Fruit fly (Drosophila melanogaster) whole organism, prepupa: Measurements from ENCODE around the gene CG33307.

ENCODE experiments used
- Blimp-1 ChIP-seq: fragments of 200-800 bp; sonication (Bioruptor generic); optimal IDR thresholded peaks from 3 replicates; lab custom pipeline; 2017; ENCODE audit warnings: missing biosample characterization, missing genetic modification characterization, mild to moderate bottlenecking, moderate library complexity, missing genetic modification reagents
- CG10669 ChIP-seq: fragments of 200-800 bp; sonication (Bioruptor generic); optimal IDR thresholded peaks from 3 replicates; lab custom pipeline; 2018; ENCODE audit warnings: missing biosample characterization, mild to moderate bottlenecking, missing genetic modification characterization, moderate library complexity
- CG11762 ChIP-seq: fragments of 200-800 bp; sonication (Bioruptor generic); optimal IDR thresholded peaks from 3 replicates; lab custom pipeline; 2016; ENCODE audit warnings: missing biosample characterization, missing genetic modification characterization; ENCODE audit not compliant: insufficient read depth
- CG11902 ChIP-seq: fragments of 200-800 bp; sonication (Bioruptor generic); optimal IDR thresholded peaks from 3 replicates; lab custom pipeline; 2016; ENCODE audit warnings: missing biosample characterization, missing genetic modification characterization
- CG16779 ChIP-seq: fragments of 200-800 bp; sonication (Bioruptor generic); optimal IDR thresholded peaks from 3 replicates; lab custom pipeline; 2017; ENCODE audit warnings: missing biosample characterization, mild to moderate bottlenecking, missing genetic modification characterization
- CG3032 ChIP-seq: fragments of 200-800 bp; optimal IDR thresholded peaks from 2 replicates; lab custom pipeline; 2019; ENCODE audit warnings: missing biosample characterization, mild to moderate bottlenecking, missing genetic modification characterization, moderate library complexity
- CG31627 ChIP-seq: fragments of 200-800 bp; sonication (Bioruptor generic); optimal IDR thresholded peaks from 3 replicates; lab custom pipeline; 2016; ENCODE audit warnings: missing biosample characterization, missing genetic modification characterization
- CG32006 ChIP-seq: fragments of 200-800 bp; sonication (Bioruptor generic); optimal IDR thresholded peaks from 3 replicates; lab custom pipeline; 2017; ENCODE audit warnings: missing biosample characterization, mild to moderate bottlenecking, missing genetic modification characterization
- CG3919 ChIP-seq: fragments of 200-800 bp; sonication (Bioruptor generic); optimal IDR thresholded peaks from 3 replicates; lab custom pipeline; 2016; ENCODE audit warnings: missing biosample characterization, missing genetic modification characterization
- CG4318 ChIP-seq: fragments of 200-800 bp; sonication (Bioruptor generic); optimal IDR thresholded peaks from 3 replicates; lab custom pipeline; 2017; ENCODE audit warnings: missing biosample characterization, mild to moderate bottlenecking, missing genetic modification characterization
- CG6792 ChIP-seq: fragments of 200-800 bp; sonication (Bioruptor generic); optimal IDR thresholded peaks from 3 replicates; lab custom pipeline; 2016; ENCODE audit warnings: missing biosample characterization, missing genetic modification characterization
- CG6808 ChIP-seq: fragments of 200-800 bp; sonication (Bioruptor generic); optimal IDR thresholded peaks from 3 replicates; lab custom pipeline; 2017; ENCODE audit warnings: missing biosample characterization, missing genetic modification characterization, mild to moderate bottlenecking, moderate library complexity, missing genetic modification reagents
- CG6854 ChIP-seq: fragments of 200-800 bp; sonication (Bioruptor generic); optimal IDR thresholded peaks from 2 replicates; lab custom pipeline; 2017; ENCODE audit warnings: missing biosample characterization, mild to moderate bottlenecking, missing genetic modification characterization
- CG8119 ChIP-seq: fragments of 200-800 bp; sonication (Bioruptor generic); IDR thresholded peaks from 3 replicates; pipeline ENCODE4 v1.3.6; 2022; ENCODE audit warnings: missing biosample characterization, missing genetic modification characterization
- CG8319 ChIP-seq: fragments of 200-800 bp; sonication (Bioruptor generic); optimal IDR thresholded peaks from 3 replicates; lab custom pipeline; 2016; ENCODE audit warnings: missing biosample characterization, missing genetic modification characterization
- CG8632 ChIP-seq: fragments of 200-800 bp; sonication (Bioruptor generic); optimal IDR thresholded peaks from 3 replicates; lab custom pipeline; 2016; ENCODE audit warnings: missing biosample characterization, missing genetic modification characterization
- Eip78C ChIP-seq: fragments of 200-800 bp; sonication (Bioruptor generic); peaks from one replicate; lab custom pipeline; 2016; ENCODE audit warnings: missing biosample characterization, missing genetic modification characterization
- Eip93F ChIP-seq: fragments of 200-800 bp; sonication (Bioruptor generic); optimal IDR thresholded peaks from 2 replicates; lab custom pipeline; 2016; ENCODE audit warnings: missing biosample characterization, mild to moderate bottlenecking, missing genetic modification characterization
- Ets96B ChIP-seq: fragments of 200-800 bp; optimal IDR thresholded peaks from 2 replicates; lab custom pipeline; 2019; ENCODE audit warnings: missing biosample characterization, mild to moderate bottlenecking, missing genetic modification characterization, moderate library complexity
- Gug ChIP-seq: fragments of 200-800 bp; sonication (Bioruptor generic); IDR thresholded peaks from 2 replicates; pipeline ENCODE4 v1.3.6; 2022; ENCODE audit warnings: missing biosample characterization, missing genetic modification characterization
- Hr38 ChIP-seq: sonication (Bioruptor generic); optimal IDR thresholded peaks from 2 replicates; lab custom pipeline; 2016; ENCODE audit warnings: missing biosample characterization, missing genetic modification characterization
- Hr39 ChIP-seq: fragments of 200-800 bp; sonication (Bioruptor generic); optimal IDR thresholded peaks from 2 replicates; lab custom pipeline; 2016; ENCODE audit warnings: missing biosample characterization, missing genetic modification characterization
- Hr4 ChIP-seq: fragments of 200-800 bp; sonication (Bioruptor generic); optimal IDR thresholded peaks from 3 replicates; lab custom pipeline; 2016; ENCODE audit warnings: missing biosample characterization, missing genetic modification characterization
- Lpt ChIP-seq: fragments of 200-800 bp; sonication (Bioruptor generic); optimal IDR thresholded peaks from 3 replicates; lab custom pipeline; 2016; ENCODE audit warnings: missing biosample characterization, missing genetic modification characterization
- Met ChIP-seq: fragments of 200-800 bp; sonication (Bioruptor generic); optimal IDR thresholded peaks from 3 replicates; lab custom pipeline; 2016; ENCODE audit warnings: missing biosample characterization, missing genetic modification characterization
- OdsH ChIP-seq: fragments of 200-800 bp; sonication (Bioruptor generic); optimal IDR thresholded peaks from 3 replicates; lab custom pipeline; 2016; ENCODE audit warnings: missing biosample characterization, missing genetic modification characterization
- Smox ChIP-seq: fragments of 200-800 bp; sonication (Bioruptor generic); optimal IDR thresholded peaks from 3 replicates; lab custom pipeline; 2016; ENCODE audit warnings: missing biosample characterization, missing genetic modification characterization
- Sox102F ChIP-seq: fragments of 200-800 bp; sonication (Bioruptor generic); optimal IDR thresholded peaks from 2 replicates; lab custom pipeline; 2016; ENCODE audit warnings: missing biosample characterization, mild to moderate bottlenecking, missing genetic modification characterization
- Sox15 ChIP-seq: fragments of 200-800 bp; sonication (Bioruptor generic); optimal IDR thresholded peaks from 3 replicates; lab custom pipeline; 2016; ENCODE audit warnings: missing biosample characterization, missing genetic modification characterization
- achi ChIP-seq: fragments of 200-800 bp; sonication (Bioruptor generic); optimal IDR thresholded peaks from 3 replicates; lab custom pipeline; 2016; ENCODE audit warnings: missing biosample characterization, missing genetic modification characterization
- acj6 ChIP-seq: fragments of 200-800 bp; sonication (Bioruptor generic); optimal IDR thresholded peaks from 3 replicates; lab custom pipeline; 2016; ENCODE audit warnings: missing biosample characterization, missing genetic modification characterization
- dac ChIP-seq: fragments of 200-800 bp; sonication (Bioruptor generic); optimal IDR thresholded peaks from 2 replicates; lab custom pipeline; 2017; ENCODE audit warnings: missing biosample characterization, mild to moderate bottlenecking, missing genetic modification characterization
- eg ChIP-seq: fragments of 200-800 bp; sonication (Bioruptor generic); IDR thresholded peaks from 3 replicates; pipeline ENCODE4 v1.3.6; 2022; ENCODE audit warnings: missing biosample characterization, missing genetic modification characterization
- esn ChIP-seq: fragments of 200-800 bp; sonication (Bioruptor generic); optimal IDR thresholded peaks from 2 replicates; lab custom pipeline; 2016; ENCODE audit warnings: missing biosample characterization, mild to moderate bottlenecking, missing genetic modification characterization, moderate library complexity
- fd59A ChIP-seq: fragments of 200-800 bp; sonication (Bioruptor generic); optimal IDR thresholded peaks from 2 replicates; lab custom pipeline; 2017; ENCODE audit warnings: missing biosample characterization, mild to moderate bottlenecking, missing genetic modification characterization, missing genetic modification reagents
- fd85E ChIP-seq: fragments of 200-800 bp; sonication (Bioruptor generic); optimal IDR thresholded peaks from 3 replicates; lab custom pipeline; 2016; ENCODE audit warnings: missing biosample characterization, missing genetic modification characterization
- fkh ChIP-seq: fragments of 200-800 bp; sonication (Bioruptor generic); optimal IDR thresholded peaks from 3 replicates; lab custom pipeline; 2017; ENCODE audit warnings: missing biosample characterization, mild to moderate bottlenecking, missing genetic modification characterization, moderate library complexity
- lz ChIP-seq: fragments of 200-800 bp; sonication (Bioruptor generic); optimal IDR thresholded peaks from 3 replicates; lab custom pipeline; 2016; ENCODE audit warnings: missing biosample characterization, missing genetic modification characterization
- net ChIP-seq: fragments of 200-800 bp; sonication (Bioruptor generic); optimal IDR thresholded peaks from 3 replicates; lab custom pipeline; 2016; ENCODE audit warnings: missing biosample characterization, missing genetic modification characterization
- pdm3 ChIP-seq: fragments of 200-800 bp; sonication (Bioruptor generic); optimal IDR thresholded peaks from 3 replicates; lab custom pipeline; 2016; ENCODE audit warnings: missing biosample characterization, missing genetic modification characterization
- spab ChIP-seq: fragments of 200-800 bp; sonication (Bioruptor generic); optimal IDR thresholded peaks from 2 replicates; lab custom pipeline; 2017; ENCODE audit warnings: missing biosample characterization, mild to moderate bottlenecking, missing genetic modification characterization, missing genetic modification reagents
- ss ChIP-seq, 2 experiments: fragments of 200-800 bp; sonication (Bioruptor generic); optimal IDR thresholded peaks; 2 replicates in 1 of 2; 3 replicates in 1 of 2; lab custom pipeline; 2017 to 2018; ENCODE audit warnings: mild to moderate bottlenecking in 2 of 2, missing biosample characterization in 2 of 2, missing genetic modification characterization in 2 of 2, moderate library complexity in 1 of 2
- svp ChIP-seq: fragments of 200-800 bp; sonication (Bioruptor generic); peaks from one replicate; lab custom pipeline; 2016; ENCODE audit warnings: missing biosample characterization, missing genetic modification characterization
- topi ChIP-seq: fragments of 200-800 bp; sonication (Bioruptor generic); optimal IDR thresholded peaks from 3 replicates; lab custom pipeline; 2016; ENCODE audit warnings: missing biosample characterization, missing genetic modification characterization
- vri ChIP-seq: fragments of 200-800 bp; sonication (Bioruptor generic); optimal IDR thresholded peaks from 3 replicates; lab custom pipeline; 2016; ENCODE audit warnings: missing biosample characterization, mild to moderate bottlenecking, missing genetic modification characterization

Gene CG33307

DNA sequence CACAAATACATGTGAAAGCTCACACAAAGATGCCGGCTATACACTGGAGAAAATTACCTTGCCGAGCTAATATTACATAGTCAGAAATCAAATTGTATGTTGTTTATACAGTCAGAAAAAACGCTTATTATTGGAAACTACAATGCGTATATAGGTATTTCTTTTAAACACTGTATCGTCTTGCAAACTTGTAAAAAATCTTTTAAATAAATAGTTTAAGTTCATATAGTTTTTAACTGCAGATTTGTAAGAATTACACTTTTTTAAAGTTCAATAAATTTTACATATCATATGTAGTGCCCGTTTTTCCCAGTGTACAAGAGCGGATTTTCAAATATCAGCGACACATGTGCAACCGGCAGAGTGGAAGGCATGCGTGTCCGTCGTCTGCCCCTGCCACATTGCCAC is 1.6 kb downstream of the CG33307 start (continued):
- TF ChIP-seq Eip93F (GFP tag; lab: Kevin White, UChicago), result peak; percentile 74
- peak; percentile 96 for TF ChIP-seq CG8119 (GFP tag; lab: Robert Waterston, UW)
- TF ChIP-seq CG10669 (GFP tag; lab: Kevin White, UChicago), result peak; percentile 82
- peak in 1 of 2 experiments; percentile 79 for TF ChIP-seq ss (GFP tag; optimal IDR thresholded peaks at IDR 0.05; lab: Kevin White, UChicago)
- TF ChIP-seq achi (GFP tag; lab: Kevin White, UChicago), result peak; percentile 91
- TF ChIP-seq Hr39 (GFP tag; lab: Kevin White, UChicago), result peak; percentile 94
- TF ChIP-seq dac (GFP tag; lab: Kevin White, UChicago), result peak; percentile 75
- TF ChIP-seq Blimp-1 (GFP tag; lab: Kevin White, UChicago), result peak; percentile 79
- peak; percentile 92 for TF ChIP-seq CG3919 (GFP tag; lab: Kevin White, UChicago)
- TF ChIP-seq lz (GFP tag; lab: Kevin White, UChicago), result peak; percentile 94
- peak; percentile 76 for TF ChIP-seq fd59A (GFP tag; lab: Kevin White, UChicago)
- peak; percentile 76 for TF ChIP-seq CG16779 (tag; lab: Kevin White, UChicago)
- peak; percentile 77 for TF ChIP-seq vri (GFP tag; lab: Kevin White, UChicago)
- TF ChIP-seq CG8632, result peak; percentile 91
- peak; percentile 91 for TF ChIP-seq Sox102F (GFP tag; lab: Kevin White, UChicago)
- TF ChIP-seq net, result peak; percentile 92
- TF ChIP-seq CG6792 (GFP tag; lab: Kevin White, UChicago), result peak; percentile 89
- TF ChIP-seq fkh (GFP tag; lab: Kevin White, UChicago), result no peak
- peak; percentile 93 for TF ChIP-seq OdsH (GFP tag; lab: Kevin White, UChicago)
- peak; percentile 97 for TF ChIP-seq esn
- TF ChIP-seq Hr4 (GFP tag; lab: Kevin White, UChicago), result peak; percentile 95
- peak; percentile 92 for TF ChIP-seq acj6 (GFP tag; lab: Kevin White, UChicago)
- peak; percentile 95 for TF ChIP-seq CG32006 (GFP tag; lab: Kevin White, UChicago)
- peak; percentile 98 for TF ChIP-seq Eip78C (GFP tag; lab: Kevin White, UChicago)
- peak; percentile 82 for TF ChIP-seq Sox15 (GFP tag; lab: Kevin White, UChicago)
- TF ChIP-seq fd85E, result peak; percentile 53
- peak; percentile 95 for TF ChIP-seq topi (GFP tag; lab: Kevin White, UChicago)
- TF ChIP-seq svp (GFP tag; lab: Kevin White, UChicago), result peak; percentile 93
- peak; percentile 90 for TF ChIP-seq CG4318 (GFP tag; lab: Kevin White, UChicago)
- TF ChIP-seq Gug, result peak; percentile 80
- TF ChIP-seq CG6854 (GFP tag; lab: Kevin White, UChicago), result peak; percentile 61
- peak; percentile 96 for TF ChIP-seq Met (GFP tag; lab: Kevin White, UChicago)
- TF ChIP-seq Hr38 (GFP tag; lab: Kevin White, UChicago), result no peak
- peak; percentile 77 for TF ChIP-seq CG11902 (GFP tag; lab: Kevin White, UChicago)

DNA sequence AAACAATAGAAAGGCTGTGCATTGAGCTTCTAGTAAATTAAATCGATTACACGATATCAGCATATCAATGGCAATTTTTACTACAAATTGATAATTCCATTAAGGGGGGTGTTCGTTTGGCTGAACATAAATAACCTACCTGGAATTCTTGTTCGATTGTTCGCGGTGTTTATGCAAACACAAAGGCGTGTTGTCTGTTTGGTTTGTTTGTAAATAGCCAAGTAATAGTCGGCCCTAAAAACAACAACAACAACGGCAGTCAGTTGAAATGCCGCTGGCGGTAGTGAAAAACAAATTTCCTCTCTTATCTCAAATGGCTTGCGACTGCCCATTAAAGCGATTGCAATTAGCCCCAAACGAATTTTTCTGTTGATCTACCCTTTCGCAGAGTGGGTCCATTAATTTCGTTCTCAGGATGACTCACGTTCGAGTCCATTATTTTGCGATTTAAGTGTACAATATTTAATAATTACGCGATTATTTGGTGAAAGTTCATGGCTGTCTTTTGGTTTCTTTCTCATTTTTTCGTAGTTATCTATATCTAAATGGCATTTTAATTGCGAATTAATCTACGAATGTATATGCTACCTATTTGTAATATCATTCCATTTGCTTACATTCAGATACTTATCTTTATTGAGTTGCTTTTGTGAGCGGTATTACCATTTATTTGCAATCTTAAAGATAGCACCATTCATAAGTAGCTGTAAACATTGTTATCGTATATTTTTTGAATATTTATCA is 2.5 kb downstream of the CG33307 start:
- TF ChIP-seq CG4318 (GFP tag; lab: Kevin White, UChicago), result no peak
- TF ChIP-seq Eip93F (GFP tag; lab: Kevin White, UChicago), result peak; percentile 7
- peak; percentile 42 for TF ChIP-seq fkh (GFP tag; lab: Kevin White, UChicago)
- TF ChIP-seq CG31627 (GFP tag; lab: Kevin White, UChicago), result peak; percentile 17
- no peak for TF ChIP-seq eg (GFP tag; lab: Robert Waterston, UW)
- peak; percentile 68 for TF ChIP-seq Eip78C (GFP tag; lab: Kevin White, UChicago)
- no peak for TF ChIP-seq Hr4 (GFP tag; lab: Kevin White, UChicago)
- no peak for TF ChIP-seq ss (GFP tag; optimal IDR thresholded peaks at IDR 0.05; lab: Kevin White, UChicago)
- TF ChIP-seq CG3032 (tag; lab: Kevin White, UChicago), result no peak
- no peak for TF ChIP-seq Hr38 (GFP tag; lab: Kevin White, UChicago)
- TF ChIP-seq CG6808, result no peak
- TF ChIP-seq vri (GFP tag; lab: Kevin White, UChicago), result peak; percentile 3
- TF ChIP-seq Blimp-1 (GFP tag; lab: Kevin White, UChicago), result no peak
- peak; percentile 20 for TF ChIP-seq lz (GFP tag; lab: Kevin White, UChicago)
- TF ChIP-seq fd85E, result no peak
- no peak for TF ChIP-seq CG11902 (GFP tag; lab: Kevin White, UChicago)
- no peak for TF ChIP-seq OdsH (GFP tag; lab: Kevin White, UChicago)
- TF ChIP-seq CG3919 (GFP tag; lab: Kevin White, UChicago), result no peak
- TF ChIP-seq pdm3 (GFP tag; lab: Kevin White, UChicago), result no peak
- TF ChIP-seq topi (GFP tag; lab: Kevin White, UChicago), result no peak
- no peak for TF ChIP-seq Lpt (GFP tag; lab: Kevin White, UChicago)
- TF ChIP-seq CG16779 (tag; lab: Kevin White, UChicago), result no peak
- TF ChIP-seq Smox (GFP tag; lab: Kevin White, UChicago), result no peak
- no peak for TF ChIP-seq spab (GFP tag; lab: Kevin White, UChicago)
- no peak for TF ChIP-seq svp (GFP tag; lab: Kevin White, UChicago)
- TF ChIP-seq CG11762 (GFP tag; lab: Kevin White, UChicago), result no peak
- no peak for TF ChIP-seq Ets96B (tag; lab: Kevin White, UChicago)
- no peak for TF ChIP-seq esn
- no peak for TF ChIP-seq net
- TF ChIP-seq acj6 (GFP tag; lab: Kevin White, UChicago), result no peak
- peak; percentile 3 for TF ChIP-seq Hr39 (GFP tag; lab: Kevin White, UChicago)
- TF ChIP-seq CG8319, result no peak
